Fruit fly (Drosophila melanogaster) whole organism, embryonic: ENCODE data around the gene CG5172.

ENCODE experiments used
- ATbp ChIP-seq: fragments of 200-800 bp; sonication (Bioruptor generic); optimal IDR thresholded peaks from 2 replicates; lab custom pipeline; 2017; ENCODE audit warnings: missing biosample characterization, mild to moderate bottlenecking, missing genetic modification characterization, missing genetic modification reagents
- Abd-B ChIP-seq: fragments of 200-800 bp; sonication (Bioruptor generic); optimal IDR thresholded peaks from 2 replicates; lab custom pipeline; 2018; ENCODE audit warnings: missing biosample characterization, mild to moderate bottlenecking, missing genetic modification characterization, moderate library complexity
- Awh ChIP-seq: fragments of 200-800 bp; sonication (Bioruptor generic); IDR thresholded peaks from 2 replicates; pipeline ENCODE4, ENCODE4 v1.3.6; 2022; ENCODE audit warnings: missing biosample characterization, missing genetic modification characterization
- Blimp-1 ChIP-seq: fragments of 200-800 bp; sonication (Bioruptor generic); optimal IDR thresholded peaks from 3 replicates; lab custom pipeline; 2018; ENCODE audit warnings: missing biosample characterization, missing genetic modification characterization, mild to moderate bottlenecking, moderate library complexity, missing genetic modification reagents
- BtbVII ChIP-seq: fragments of 200-800 bp; sonication (Bioruptor generic); optimal IDR thresholded peaks from 3 replicates; lab custom pipeline; 2017; ENCODE audit warnings: missing biosample characterization, mild to moderate bottlenecking, missing genetic modification characterization
- CG1024 ChIP-seq: fragments of 200-800 bp; sonication (Bioruptor generic); IDR thresholded peaks from 2 replicates; pipeline ENCODE4 v1.3.6; 2022; ENCODE audit warnings: missing biosample characterization, missing genetic modification characterization
- CG10431 ChIP-seq: fragments of 200-800 bp; sonication (Bioruptor generic); optimal IDR thresholded peaks from 3 replicates; lab custom pipeline; 2018; ENCODE audit warnings: missing biosample characterization, mild to moderate bottlenecking, missing genetic modification characterization
- CG10565 ChIP-seq: fragments of 200-800 bp; sonication (Bioruptor generic); optimal IDR thresholded peaks from 3 replicates; lab custom pipeline; 2016; ENCODE audit warnings: missing biosample characterization, mild to moderate bottlenecking, missing genetic modification characterization
- CG12236 ChIP-seq: fragments of 200-800 bp; sonication (Bioruptor generic); optimal IDR thresholded peaks from 2 replicates; lab custom pipeline; 2016; ENCODE audit warnings: missing biosample characterization, missing genetic modification characterization
- CG13424 ChIP-seq: fragments of 200-800 bp; sonication (Bioruptor generic); optimal IDR thresholded peaks from 2 replicates; lab custom pipeline; 2019; ENCODE audit warnings: missing biosample characterization, mild to moderate bottlenecking, missing genetic modification characterization, moderate library complexity
- CG14050 ChIP-seq: fragments of 200-800 bp; sonication (Bioruptor generic); IDR thresholded peaks from 3 replicates; pipeline ENCODE4 v1.3.6; 2022; ENCODE audit warnings: missing biosample characterization, missing genetic modification characterization
- CG14710 ChIP-seq: fragments of 200-800 bp; sonication (Bioruptor generic); optimal IDR thresholded peaks from 3 replicates; lab custom pipeline; 2019; ENCODE audit warnings: missing biosample characterization, mild to moderate bottlenecking, missing genetic modification characterization, moderate library complexity
- CG17328 ChIP-seq: fragments of 200-800 bp; sonication (Bioruptor generic); IDR thresholded peaks from 2 replicates; pipeline ENCODE4 v1.3.6; 2022; ENCODE audit warnings: missing biosample characterization, missing genetic modification characterization
- CG17359 ChIP-seq: fragments of 200-800 bp; sonication (Bioruptor generic); optimal IDR thresholded peaks from 3 replicates; lab custom pipeline; 2018; ENCODE audit warnings: missing biosample characterization, mild to moderate bottlenecking, missing genetic modification characterization, moderate library complexity
- CG18764 ChIP-seq: fragments of 200-800 bp; sonication (Bioruptor generic); optimal IDR thresholded peaks from 3 replicates; lab custom pipeline; 2016; ENCODE audit warnings: missing biosample characterization, missing genetic modification characterization
- CG2678 ChIP-seq: fragments of 200-800 bp; sonication (Bioruptor generic); optimal IDR thresholded peaks from 3 replicates; lab custom pipeline; 2019; ENCODE audit warnings: missing biosample characterization, mild to moderate bottlenecking, missing genetic modification characterization, moderate library complexity
- CG30403 ChIP-seq: fragments of 200-800 bp; sonication (Bioruptor generic); optimal IDR thresholded peaks from 3 replicates; lab custom pipeline; 2016; ENCODE audit warnings: missing biosample characterization, missing genetic modification characterization
- CG3065 ChIP-seq: fragments of 200-800 bp; sonication (Bioruptor generic); optimal IDR thresholded peaks from 2 replicates; lab custom pipeline; 2016; ENCODE audit warnings: missing biosample characterization, missing genetic modification characterization
- CG6689 ChIP-seq: fragments of 200-800 bp; sonication (Bioruptor generic); IDR thresholded peaks from 2 replicates; pipeline ENCODE4 v1.3.6; 2022; ENCODE audit warnings: missing biosample characterization, missing genetic modification characterization
- CG7357 ChIP-seq: fragments of 200-800 bp; sonication (Bioruptor generic); IDR thresholded peaks from 3 replicates; pipeline ENCODE4 v1.3.6; 2022; ENCODE audit warnings: missing biosample characterization, missing genetic modification characterization
- CG7963 ChIP-seq: fragments of 200-800 bp; sonication (Bioruptor generic); IDR thresholded peaks from 3 replicates; pipeline ENCODE4 v1.3.6; 2022; ENCODE audit warnings: missing biosample characterization, missing genetic modification characterization; ENCODE audit not compliant: partially characterized antibody
- CG8478 ChIP-seq: fragments of >200 bp; optimal IDR thresholded peaks from 2 replicates; lab custom pipeline; 2018
- CG9215 ChIP-seq: fragments of 200-800 bp; sonication (Bioruptor generic); IDR thresholded peaks from 2 replicates; pipeline ENCODE4 v1.3.6; 2022; ENCODE audit warnings: missing biosample characterization, missing genetic modification characterization
- CkIIα-i1 ChIP-seq: fragments of 200-800 bp; sonication (Bioruptor generic); IDR thresholded peaks from 2 replicates; pipeline ENCODE4 v1.3.6; 2022; ENCODE audit warnings: missing biosample characterization, missing genetic modification characterization
- CoRest ChIP-seq: fragments of 200-800 bp; sonication (Bioruptor generic); optimal IDR thresholded peaks from 3 replicates; lab custom pipeline; 2018; ENCODE audit warnings: missing biosample characterization, mild to moderate bottlenecking, missing genetic modification characterization, moderate library complexity
- Dll ChIP-seq: fragments of 200-800 bp; sonication (Bioruptor generic); IDR thresholded peaks from 4 replicates; pipeline ENCODE4 v1.3.6; 2022; ENCODE audit warnings: missing biosample characterization, missing genetic modification characterization; ENCODE audit not compliant: partially characterized antibody
- HLHmδ ChIP-seq: fragments of 200-800 bp; sonication (Bioruptor generic); optimal IDR thresholded peaks from 2 replicates; lab custom pipeline; 2018; ENCODE audit warnings: missing biosample characterization, mild to moderate bottlenecking, missing genetic modification characterization, moderate library complexity
- Hmr ChIP-seq: fragments of 200-800 bp; sonication (Bioruptor generic); optimal IDR thresholded peaks from 3 replicates; lab custom pipeline; 2017; ENCODE audit warnings: mild to moderate bottlenecking, missing biosample characterization, missing genetic modification reagents, missing genetic modification characterization
- Kr ChIP-seq: fragments of 200-800 bp; sonication (Bioruptor generic); optimal IDR thresholded peaks from 2 replicates; lab custom pipeline; 2017; ENCODE audit warnings: missing biosample characterization, mild to moderate bottlenecking, missing genetic modification characterization
- Mad ChIP-seq: fragments of 200-800 bp; sonication (Bioruptor generic); optimal IDR thresholded peaks from 2 replicates; lab custom pipeline; 2016; ENCODE audit warnings: missing biosample characterization, missing genetic modification characterization
- PHDP ChIP-seq: fragments of 200-800 bp; sonication (Bioruptor generic); optimal IDR thresholded peaks from 3 replicates; lab custom pipeline; 2018; ENCODE audit warnings: missing biosample characterization, mild to moderate bottlenecking, missing genetic modification characterization, moderate library complexity
- Xbp1 ChIP-seq: fragments of 200-800 bp; sonication (Bioruptor generic); optimal IDR thresholded peaks from 3 replicates; lab custom pipeline; 2016; ENCODE audit warnings: missing biosample characterization, mild to moderate bottlenecking, missing genetic modification characterization
- aop ChIP-seq: fragments of 200-800 bp; sonication (Bioruptor generic); IDR thresholded peaks from 2 replicates; pipeline ENCODE4 v1.3.6; 2022; ENCODE audit warnings: missing biosample characterization, missing genetic modification characterization
- bcd ChIP-seq: fragments of 200-800 bp; sonication (Bioruptor generic); optimal IDR thresholded peaks from 2 replicates; lab custom pipeline; 2017; ENCODE audit warnings: missing biosample characterization, mild to moderate bottlenecking, missing genetic modification characterization
- bsh ChIP-seq, 2 experiments: fragments of 200-800 bp; sonication (Bioruptor generic); optimal IDR thresholded peaks; 2 replicates each; lab custom pipeline; 2017 to 2018; ENCODE audit warnings: mild to moderate bottlenecking in 2 of 2, missing biosample characterization in 2 of 2, missing genetic modification characterization in 2 of 2, moderate library complexity in 1 of 2
- eyg ChIP-seq: fragments of 200-800 bp; sonication (Bioruptor generic); optimal IDR thresholded peaks from 3 replicates; lab custom pipeline; 2016; ENCODE audit warnings: missing biosample characterization, missing genetic modification characterization
- fu2 ChIP-seq: fragments of 200-800 bp; sonication (Bioruptor generic); optimal IDR thresholded peaks from 2 replicates; lab custom pipeline; 2016; ENCODE audit warnings: missing biosample characterization, missing genetic modification characterization
- gce ChIP-seq: fragments of 200-800 bp; sonication (Bioruptor generic); IDR thresholded peaks from 3 replicates; pipeline ENCODE4 v1.3.6; 2022; ENCODE audit warnings: missing biosample characterization, missing genetic modification characterization
- gcm2 ChIP-seq: fragments of 200-800 bp; sonication (Bioruptor generic); optimal IDR thresholded peaks from 2 replicates; lab custom pipeline; 2016; ENCODE audit warnings: missing biosample characterization, missing genetic modification characterization
- gem ChIP-seq: fragments of 200-800 bp; sonication (Bioruptor generic); optimal IDR thresholded peaks from 2 replicates; lab custom pipeline; 2019; ENCODE audit warnings: missing biosample characterization, mild to moderate bottlenecking, missing genetic modification characterization, moderate library complexity
- gsb ChIP-seq: fragments of 200-800 bp; sonication (Bioruptor generic); IDR thresholded peaks from 2 replicates; pipeline ENCODE4 v1.3.6; 2022; ENCODE audit warnings: missing biosample characterization, missing genetic modification characterization
- hth ChIP-seq: fragments of >200 bp; optimal IDR thresholded peaks from 2 replicates; lab custom pipeline; 2017; ENCODE audit warnings: inconsistent platforms
- ind ChIP-seq: fragments of 200-800 bp; sonication (Bioruptor generic); optimal IDR thresholded peaks from 3 replicates; lab custom pipeline; 2016; ENCODE audit warnings: missing biosample characterization, missing genetic modification characterization
- lab ChIP-seq: fragments of 200-800 bp; sonication (Bioruptor generic); optimal IDR thresholded peaks from 3 replicates; lab custom pipeline; 2017; ENCODE audit warnings: missing biosample characterization, missing genetic modification characterization, mild to moderate bottlenecking, moderate library complexity, missing genetic modification reagents
- lbe ChIP-seq: fragments of 200-800 bp; sonication (Bioruptor generic); optimal IDR thresholded peaks from 2 replicates; lab custom pipeline; 2016; ENCODE audit warnings: missing biosample characterization, mild to moderate bottlenecking, missing genetic modification characterization
- lmd ChIP-seq: fragments of 200-800 bp; sonication (Bioruptor generic); IDR thresholded peaks from 2 replicates; pipeline ENCODE4 v1.3.6; 2022; ENCODE audit warnings: missing biosample characterization, missing genetic modification characterization
- lov ChIP-seq, 2 experiments: fragments of 200-800 bp in 1 of 2; fragments of >200 bp in 1 of 2; sonication (Bioruptor generic) in 1 of 2; IDR thresholded peaks in 1 of 2; optimal IDR thresholded peaks in 1 of 2; 2 replicates in 1 of 2; 3 replicates in 1 of 2; pipeline versions ENCODE4 v1.3.6 to Lab custom; 2017 to 2022; ENCODE audit warnings: missing biosample characterization in 1 of 2, missing genetic modification characterization in 1 of 2
- row ChIP-seq: fragments of 200-800 bp; sonication (Bioruptor generic); IDR thresholded peaks from 3 replicates; pipeline ENCODE4 v1.3.6; 2022; ENCODE audit warnings: missing biosample characterization, missing genetic modification characterization
- salm ChIP-seq: fragments of 200-800 bp; sonication (Bioruptor generic); optimal IDR thresholded peaks from 2 replicates; lab custom pipeline; 2018; ENCODE audit warnings: missing biosample characterization, mild to moderate bottlenecking, missing genetic modification characterization
- sens-2 ChIP-seq: fragments of 200-800 bp; sonication (Bioruptor generic); IDR thresholded peaks from 2 replicates; pipeline ENCODE4 v1.3.6; 2022; ENCODE audit warnings: missing biosample characterization, missing genetic modification characterization
- slou ChIP-seq: fragments of 200-800 bp; sonication (Bioruptor generic); optimal IDR thresholded peaks from 3 replicates; lab custom pipeline; 2016; ENCODE audit warnings: missing biosample characterization, missing genetic modification characterization

CG5172 gene

dm6 chrX:17187495-17187894 is 33.7 kb upstream of the CG5172 start (continued):
- TF ChIP-seq CG17359 (tag; lab: Kevin White, UChicago) (peak; percentile 7), BtbVII (GFP tag; lab: Kevin White, UChicago) (no peak), CoRest (tag; lab: Kevin White, UChicago) (peak; percentile 20), fu2 (no peak), Awh (no peak), CG12236 (no peak), CG7357 (no peak), lab (GFP tag; lab: Kevin White, UChicago) (peak; percentile 48), ind (peak; percentile 6), salm (no peak), Dll (GFP tag; lab: Robert Waterston, UW) (no peak), CG3065 (no peak), ATbp (GFP tag; lab: Kevin White, UChicago) (no peak), bcd (GFP tag; lab: Kevin White, UChicago) (peak; percentile 6), CG30403 (GFP tag; lab: Kevin White, UChicago) (peak; percentile 15), sens-2 (no peak), CG10565 (GFP tag; lab: Kevin White, UChicago) (no peak), Abd-B (GFP tag; lab: Kevin White, UChicago) (no peak), CG8478 (lab: Kevin White, UChicago) (no peak), Xbp1 (GFP tag; lab: Kevin White, UChicago) (peak; percentile 10), gsb (GFP tag; lab: Robert Waterston, UW) (no peak), lbe (no peak), slou (GFP tag; lab: Kevin White, UChicago) (no peak), CkIIα-i1 (GFP tag; lab: Robert Waterston, UW) (no peak), CG6689 (GFP tag; lab: Robert Waterston, UW) (peak; percentile 37; the same call in 1 of the 2 replicates), eyg (GFP tag; lab: Kevin White, UChicago) (no peak), bsh (GFP tag; optimal IDR thresholded peaks at IDR 0.05; lab: Kevin White, UChicago) (peak in 1 of 2 experiments; percentile 42), CG14050 (no peak), Kr (GFP tag; lab: Kevin White, UChicago) (no peak), lmd (0 out of 2 replicates have a peak, but pooled peaks have one; percentile 20), gem (tag; lab: Kevin White, UChicago) (peak; percentile 57), Mad (GFP tag; lab: Kevin White, UChicago) (no peak), gce (no peak), Blimp-1 (GFP tag; lab: Kevin White, UChicago) (peak; percentile 31), CG2678 (tag; lab: Kevin White, UChicago) (no peak), CG14710 (tag; lab: Kevin White, UChicago) (no peak), Hmr (GFP tag; lab: Kevin White, UChicago) (no peak), CG9215 (GFP tag; lab: Robert Waterston, UW) (no peak), HLHmδ (no peak), CG17328 (peak; percentile 23; the same call in 1 of the 2 replicates), aop (GFP tag; lab: Robert Waterston, UW) (no peak), CG18764 (GFP tag; lab: Kevin White, UChicago) (no peak), lov (optimal IDR thresholded peaks at IDR 0.05; lab: Kevin White, UChicago) (no peak), lov (GFP tag; IDR thresholded peaks at IDR 0.05; lab: Robert Waterston, UW) (no peak), gcm2 (no peak), CG10431 (GFP tag; lab: Kevin White, UChicago) (no peak), CG7963 (no peak), hth (no peak), PHDP (tag; lab: Kevin White, UChicago) (peak; percentile 24), CG13424 (tag; lab: Kevin White, UChicago) (no peak), CG1024 (GFP tag; lab: Robert Waterston, UW) (no peak), row (peak; percentile 38; the same call in 1 of the 3 replicates)
